Fruit fly (Drosophila melanogaster): Measurements from ENCODE around the gene Cdc6.

DNA sequence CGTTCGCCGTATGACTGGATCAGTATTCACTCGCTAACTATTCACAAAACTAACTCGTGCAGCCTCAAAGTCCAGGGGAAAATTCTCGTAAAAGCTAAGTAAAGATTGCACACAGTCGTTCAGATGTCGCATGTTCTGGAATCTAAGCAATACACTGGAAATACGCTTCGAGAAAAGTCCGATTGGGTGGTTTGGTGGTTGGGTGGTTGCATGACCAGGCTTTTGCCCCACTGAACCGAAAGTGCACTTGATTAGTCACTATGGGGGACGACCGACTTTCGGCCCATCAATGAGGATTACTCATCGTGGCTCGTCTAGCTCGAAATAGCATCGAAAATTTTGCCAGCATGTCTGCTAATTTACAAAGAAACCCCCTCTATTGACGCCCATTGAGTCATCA, 46.5 kb upstream of the Cdc6 start:
- TF ChIP-seq CG1620 (GFP tag; optimal IDR thresholded peaks at IDR 0.05) (no peak), pad (GFP tag; optimal IDR thresholded peaks at IDR 0.05) (no peak), toe (GFP tag; optimal IDR thresholded peaks at IDR 0.05) (no peak), CG5204 (GFP tag; optimal IDR thresholded peaks at IDR 0.05) (no peak), cnc (optimal IDR thresholded peaks at IDR 0.05) (no peak), CG14711 (tag; optimal IDR thresholded peaks at IDR 0.05) (no peak)
